Worm (Caenorhabditis elegans): ENCODE data around the gene K08F8.7.

The K08F8.7 gene

DNA sequence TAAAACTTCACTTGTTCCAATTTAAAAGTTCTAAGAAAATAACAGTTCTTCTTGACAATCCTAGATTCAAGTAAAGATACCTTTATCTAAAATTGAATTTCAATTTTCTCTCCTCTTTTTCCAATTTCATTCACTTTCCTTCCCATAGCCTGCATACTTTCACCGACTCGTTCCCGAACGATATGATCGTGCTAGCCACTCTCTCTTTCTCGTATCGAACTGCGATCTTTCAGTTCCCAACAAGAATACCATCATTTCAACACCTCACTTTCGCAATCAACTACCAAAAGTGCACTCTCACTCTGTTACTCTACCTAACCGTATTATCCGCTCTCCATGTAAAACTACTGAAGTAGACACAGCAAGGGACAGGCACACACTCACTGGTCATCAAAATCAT lies 5.1 kb downstream of the K08F8.7 start:
- TF ChIP-seq pqm-1 (tag; optimal IDR thresholded peaks at IDR 0.05) (no peak), snpc-4 (tag; optimal IDR thresholded peaks at IDR 0.05) (no peak), lin-13 (GFP tag; optimal IDR thresholded peaks at IDR 0.05) (no peak)

DNA sequence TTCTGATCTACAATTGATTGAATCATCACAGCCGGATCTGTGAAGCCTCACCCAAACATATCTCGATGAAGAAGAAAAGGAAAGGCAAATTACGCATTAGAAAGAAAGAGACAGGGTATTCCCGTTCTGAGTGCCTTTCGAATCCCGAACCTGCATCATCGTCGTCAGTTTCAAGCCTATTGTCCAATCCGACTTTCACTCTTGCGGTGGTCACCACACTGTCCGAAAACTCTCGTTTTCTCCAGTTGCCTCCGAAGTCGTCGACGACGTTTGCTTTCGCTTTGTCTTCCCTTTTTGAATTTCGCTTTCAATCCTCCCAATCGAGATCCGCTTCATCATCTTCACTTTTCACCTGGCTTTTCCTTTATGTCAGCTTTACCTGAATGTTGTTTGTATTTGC lies 6.1 kb downstream of the K08F8.7 start:
- TF ChIP-seq hlh-11 (tag; optimal IDR thresholded peaks at IDR 0.05) (peak; percentile 40), ctbp-1 (GFP tag; IDR thresholded peaks at IDR 0.05) (no peak), unc-62 (GFP tag; optimal IDR thresholded peaks at IDR 0.05 in 1 of 2) (peak in 1 of 2 experiments; percentile 66), unc-62 (tag; optimal IDR thresholded peaks at IDR 0.05) (no peak), mxl-3 (GFP tag; optimal IDR thresholded peaks at IDR 0.05) (peak; percentile 18)

DNA sequence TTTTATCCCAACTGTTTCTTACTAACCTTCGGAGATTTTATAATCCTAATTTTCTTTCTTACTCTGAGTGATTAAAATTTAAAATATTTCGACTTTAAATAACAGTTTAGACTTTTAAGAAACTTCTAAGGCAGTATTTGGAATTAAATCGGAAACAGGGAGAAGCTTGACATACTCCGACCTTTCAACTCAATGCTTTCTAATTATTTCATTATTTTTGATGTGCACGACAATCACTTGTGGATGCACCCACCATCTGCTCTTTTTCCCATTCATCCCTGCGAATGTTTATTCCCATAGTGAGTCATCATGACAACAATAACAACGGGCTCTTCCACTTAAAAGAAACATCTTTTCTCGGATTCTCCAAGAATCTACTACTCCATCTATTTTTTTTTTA lies 6.5 kb downstream of the K08F8.7 start:
- TF ChIP-seq mes-2 (tag; optimal IDR thresholded peaks at IDR 0.05; ENCODE audit: poor library complexity, severe bottlenecking) (no peak), Y105C5A.15 (GFP tag; IDR thresholded peaks at IDR 0.05) (no peak), daf-19 (GFP tag; conservative IDR thresholded peaks at IDR 0.05) (no peak), R02D3.7 (tag; optimal IDR thresholded peaks at IDR 0.05) (no peak), T26A8.4 (GFP tag; IDR thresholded peaks at IDR 0.05) (no peak), zip-11 (GFP tag; IDR thresholded peaks at IDR 0.05) (no peak), saeg-2 (GFP tag; IDR thresholded peaks at IDR 0.05) (no peak), lin-38 (GFP tag; IDR thresholded peaks at IDR 0.05) (no peak)

DNA sequence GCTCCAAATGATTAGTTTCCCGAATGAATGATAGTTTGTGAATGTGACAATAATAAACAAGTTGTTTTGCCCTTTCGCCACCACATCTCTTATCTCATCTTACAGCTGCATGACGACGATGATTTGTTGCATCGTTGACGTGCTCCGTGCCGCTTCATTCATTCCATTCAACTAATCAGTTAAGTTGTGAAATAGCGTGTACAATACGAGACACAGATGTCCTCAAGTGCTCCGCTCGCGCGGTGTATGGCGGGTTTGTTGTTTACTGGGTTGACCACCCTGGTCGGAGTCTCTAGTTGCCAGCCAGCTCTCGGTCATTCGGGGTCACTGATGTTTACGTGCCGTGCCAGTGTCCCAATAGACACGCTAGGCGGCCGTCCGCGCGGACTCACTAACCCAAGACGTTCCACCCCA lies 7.2 kb downstream of the K08F8.7 start:
- TF ChIP-seq nhr-237 (tag; optimal IDR thresholded peaks at IDR 0.05) (no peak), pha-4 (GFP tag; IDR thresholded peaks at IDR 0.05) (no peak), pha-4 (tag; optimal IDR thresholded peaks at IDR 0.05) (no peak), lin-15B (tag; optimal IDR thresholded peaks at IDR 0.05) (no peak), set-16 (GFP tag; IDR thresholded peaks at IDR 0.05) (peak; percentile 49), D1046.2 (GFP tag; IDR thresholded peaks at IDR 0.05) (no peak), ZK546.5 (tag; optimal IDR thresholded peaks at IDR 0.05) (no peak), dmd-9 (GFP tag; IDR thresholded peaks at IDR 0.05) (no peak), zag-1 (tag; optimal IDR thresholded peaks at IDR 0.05) (no peak), arid-1 (GFP tag; conservative IDR thresholded peaks at IDR 0.05) (no peak), ztf-11 (tag; optimal IDR thresholded peaks at IDR 0.05) (no peak), nhr-41 (GFP tag; IDR thresholded peaks at IDR 0.05) (no peak), mdt-29 (GFP tag; IDR thresholded peaks at IDR 0.05) (no peak), lin-29 (GFP tag; IDR thresholded peaks at IDR 0.05) (no peak), ctbp-1 (GFP tag; IDR thresholded peaks at IDR 0.05) (no peak), sdz-12 (GFP tag; optimal IDR thresholded peaks at IDR 0.05) (no peak), vab-7 (GFP tag; IDR thresholded peaks at IDR 0.05) (no peak), Y5F2A.4 (GFP tag; optimal IDR thresholded peaks at IDR 0.05) (no peak), rbr-2 (tag; optimal IDR thresholded peaks at IDR 0.05) (no peak), dve-1 (tag; optimal IDR thresholded peaks at IDR 0.05; ENCODE audit: insufficient read depth) (peak; percentile 52), saeg-2 (GFP tag; IDR thresholded peaks at IDR 0.05) (no peak), nhr-102 (tag; optimal IDR thresholded peaks at IDR 0.05) (no peak), jun-1 (tag; optimal IDR thresholded peaks at IDR 0.05) (no peak), dpl-1 (GFP tag; optimal IDR thresholded peaks at IDR 0.05) (no peak), nhr-10 (tag; optimal IDR thresholded peaks at IDR 0.05) (no peak), nhr-11 (tag; optimal IDR thresholded peaks at IDR 0.05) (no peak), duxl-1 (tag; optimal IDR thresholded peaks at IDR 0.05; ENCODE audit: poor library complexity) (no peak), nhr-77 (tag; optimal IDR thresholded peaks at IDR 0.05) (no peak), mxl-2 (GFP tag; conservative IDR thresholded peaks at IDR 0.05) (no peak), Y48G9A.11 (GFP tag; IDR thresholded peaks at IDR 0.05) (no peak), lir-3 (tag; optimal IDR thresholded peaks at IDR 0.05) (no peak), R02D3.7 (tag; optimal IDR thresholded peaks at IDR 0.05) (no peak), pqm-1 (tag; optimal IDR thresholded peaks at IDR 0.05) (no peak), F26F4.8 (GFP tag; conservative IDR thresholded peaks at IDR 0.05) (no peak), F44E2.7 (GFP tag; IDR thresholded peaks at IDR 0.05) (no peak), F49E8.2 (tag; optimal IDR thresholded peaks at IDR 0.05; ENCODE audit: borderline replicate concordance) (no peak)

Measured in whole organism, L4 larva.